Worm (Caenorhabditis elegans) whole organism, mixed stage, embryonic: Measurements from ENCODE around the gene str-193.

Source experiments
- M03D4.4 ChIP-seq: sonication (generic microtip); optimal IDR thresholded peaks from 2 replicates; lab custom pipeline; 2017; ENCODE audit warnings: mild to moderate bottlenecking, missing genetic modification characterization, missing compliant biosample characterization
- bed-3 ChIP-seq: fragments of 200-800 bp; sonication (Bioruptor generic); optimal IDR thresholded peaks from 3 replicates; lab custom pipeline; 2018; ENCODE audit warnings: mild to moderate bottlenecking, missing genetic modification characterization, moderate library complexity, missing compliant biosample characterization
- blmp-1 ChIP-seq: fragments of 150-350 bp; optimal IDR thresholded peaks from 2 replicates; lab custom pipeline; 2014; ENCODE audit warnings: missing biosample characterization, missing genetic modification characterization
- ceh-39 ChIP-seq: fragments of 150-350 bp; optimal IDR thresholded peaks from 2 replicates; lab custom pipeline; 2014; ENCODE audit warnings: missing biosample characterization, missing genetic modification characterization
- ceh-43 ChIP-seq: fragments of 200-800 bp; sonication (Bioruptor generic); optimal IDR thresholded peaks from 2 replicates; lab custom pipeline; 2018; ENCODE audit warnings: mild to moderate bottlenecking, missing genetic modification characterization, moderate library complexity, missing compliant biosample characterization
- ceh-83 ChIP-seq: fragments of 200-800 bp; sonication (Bioruptor generic); optimal IDR thresholded peaks from 2 replicates; lab custom pipeline; 2018; ENCODE audit warnings: mild to moderate bottlenecking, missing genetic modification characterization, missing compliant biosample characterization
- ces-1 ChIP-seq: fragments of 150-350 bp; optimal IDR thresholded peaks from 2 replicates; lab custom pipeline; 2014; ENCODE audit warnings: missing biosample characterization, missing genetic modification reagents, missing genetic modification characterization
- cnd-1 ChIP-seq: fragments of 200-800 bp; sonication (Bioruptor generic); optimal IDR thresholded peaks from 2 replicates; lab custom pipeline; 2018; ENCODE audit warnings: mild to moderate bottlenecking, missing genetic modification characterization, missing compliant biosample characterization
- drap-1 ChIP-seq: fragments of 200-800 bp; sonication (Bioruptor generic); optimal IDR thresholded peaks from 3 replicates; lab custom pipeline; 2018; ENCODE audit warnings: mild to moderate bottlenecking, missing genetic modification characterization, missing compliant biosample characterization
- elt-1 ChIP-seq: sonication (generic microtip); optimal IDR thresholded peaks from 2 replicates; lab custom pipeline; 2017; ENCODE audit warnings: missing genetic modification characterization, mild to moderate bottlenecking, missing compliant biosample characterization, antibody characterized with exemption, moderate library complexity, borderline replicate concordance; ENCODE audit not compliant: insufficient read depth
- elt-3 ChIP-seq: fragments of 150-350 bp; optimal IDR thresholded peaks from 2 replicates; lab custom pipeline; 2014; ENCODE audit warnings: missing biosample characterization, missing genetic modification characterization
- flh-1 ChIP-seq: fragments of 200-800 bp; sonication (Bioruptor generic); optimal IDR thresholded peaks from 2 replicates; lab custom pipeline; 2018; ENCODE audit warnings: mild to moderate bottlenecking, missing genetic modification characterization, moderate library complexity, missing compliant biosample characterization
- ham-2 ChIP-seq: fragments of 200-800 bp; sonication (Bioruptor generic); optimal IDR thresholded peaks from 2 replicates; lab custom pipeline; 2018; ENCODE audit warnings: mild to moderate bottlenecking, missing genetic modification characterization, missing compliant biosample characterization
- hlh-1 ChIP-seq: fragments of 150-350 bp; optimal IDR thresholded peaks from 2 replicates; lab custom pipeline; 2014; ENCODE audit warnings: missing biosample characterization, missing genetic modification reagents, missing genetic modification characterization
- lin-13 ChIP-seq: fragments of 150-350 bp; optimal IDR thresholded peaks from 2 replicates; lab custom pipeline; 2014; ENCODE audit warnings: missing biosample characterization, missing genetic modification characterization
- lin-32 ChIP-seq: fragments of 200-800 bp; sonication (Bioruptor generic); optimal IDR thresholded peaks from 2 replicates; lab custom pipeline; 2018; ENCODE audit warnings: mild to moderate bottlenecking, missing genetic modification characterization, missing compliant biosample characterization
- lsy-2 ChIP-seq: fragments of 150-350 bp; optimal IDR thresholded peaks from 2 replicates; lab custom pipeline; 2014; ENCODE audit warnings: missing biosample characterization, missing genetic modification characterization
- mab-5 ChIP-seq: fragments of 150-350 bp; optimal IDR thresholded peaks from 2 replicates; lab custom pipeline; 2014; ENCODE audit warnings: missing biosample characterization, missing genetic modification characterization
- mep-1 ChIP-seq: fragments of 150-350 bp; optimal IDR thresholded peaks from 2 replicates; lab custom pipeline; 2017; ENCODE audit warnings: missing biosample characterization, missing genetic modification reagents, missing genetic modification characterization, inconsistent platforms
- mls-2 ChIP-seq: sonication (generic microtip); optimal IDR thresholded peaks from 2 replicates; lab custom pipeline; 2016; ENCODE audit warnings: mild to moderate bottlenecking, missing genetic modification characterization, moderate library complexity, missing compliant biosample characterization
- nhr-12 ChIP-seq: fragments of 150-350 bp; optimal IDR thresholded peaks from 2 replicates; lab custom pipeline; 2014; ENCODE audit warnings: missing biosample characterization, missing genetic modification characterization
- nhr-2 ChIP-seq: fragments of 150-350 bp; optimal IDR thresholded peaks from 2 replicates; lab custom pipeline; 2014; ENCODE audit warnings: missing biosample characterization, missing genetic modification characterization
- nhr-237 ChIP-seq: fragments of 150-350 bp; optimal IDR thresholded peaks from 2 replicates; lab custom pipeline; 2014; ENCODE audit warnings: missing biosample characterization, missing genetic modification characterization
- nhr-28 ChIP-seq: fragments of 150-350 bp; optimal IDR thresholded peaks from 2 replicates; lab custom pipeline; 2014; ENCODE audit warnings: missing biosample characterization, missing genetic modification characterization
- nhr-76 ChIP-seq: sonication (generic microtip); optimal IDR thresholded peaks from 2 replicates; lab custom pipeline; 2017; ENCODE audit warnings: missing biosample characterization, missing genetic modification characterization
- pha-4 ChIP-seq: fragments of 150-350 bp; optimal IDR thresholded peaks from 2 replicates; lab custom pipeline; 2018; ENCODE audit warnings: missing biosample characterization, missing genetic modification reagents, missing genetic modification characterization
- sem-2 ChIP-seq: fragments of 200-800 bp; sonication (Bioruptor generic); optimal IDR thresholded peaks from 2 replicates; lab custom pipeline; 2018; ENCODE audit warnings: mild to moderate bottlenecking, missing genetic modification characterization, missing compliant biosample characterization
- sptf-1 ChIP-seq: sonication (generic microtip); optimal IDR thresholded peaks from 2 replicates; lab custom pipeline; 2017; ENCODE audit warnings: mild to moderate bottlenecking, missing genetic modification characterization, moderate library complexity, missing compliant biosample characterization
- tbx-8 ChIP-seq: fragments of 200-800 bp; sonication (Bioruptor generic); optimal IDR thresholded peaks from 2 replicates; lab custom pipeline; 2018; ENCODE audit warnings: mild to moderate bottlenecking, missing genetic modification characterization, moderate library complexity, missing compliant biosample characterization
- unc-120 ChIP-seq: sonication (generic microtip); optimal IDR thresholded peaks from 2 replicates; lab custom pipeline; 2017; ENCODE audit warnings: missing genetic modification characterization, missing compliant biosample characterization; ENCODE audit not compliant: poor library complexity, severe bottlenecking
- unc-39 ChIP-seq: fragments of 150-350 bp; optimal IDR thresholded peaks from 2 replicates; lab custom pipeline; 2014; ENCODE audit warnings: missing biosample characterization, missing genetic modification characterization
- unc-62 ChIP-seq: fragments of 150-350 bp; optimal IDR thresholded peaks from 2 replicates; lab custom pipeline; 2014; ENCODE audit warnings: missing biosample characterization, missing genetic modification reagents, missing genetic modification characterization
- zip-8 ChIP-seq: fragments of 150-350 bp; optimal IDR thresholded peaks from 2 replicates; lab custom pipeline; 2014; ENCODE audit warnings: missing biosample characterization, missing genetic modification characterization
- ztf-11 ChIP-seq: fragments of 150-350 bp; optimal IDR thresholded peaks from 2 replicates; lab custom pipeline; 2014; ENCODE audit warnings: missing biosample characterization, missing genetic modification characterization

Gene str-193

DNA sequence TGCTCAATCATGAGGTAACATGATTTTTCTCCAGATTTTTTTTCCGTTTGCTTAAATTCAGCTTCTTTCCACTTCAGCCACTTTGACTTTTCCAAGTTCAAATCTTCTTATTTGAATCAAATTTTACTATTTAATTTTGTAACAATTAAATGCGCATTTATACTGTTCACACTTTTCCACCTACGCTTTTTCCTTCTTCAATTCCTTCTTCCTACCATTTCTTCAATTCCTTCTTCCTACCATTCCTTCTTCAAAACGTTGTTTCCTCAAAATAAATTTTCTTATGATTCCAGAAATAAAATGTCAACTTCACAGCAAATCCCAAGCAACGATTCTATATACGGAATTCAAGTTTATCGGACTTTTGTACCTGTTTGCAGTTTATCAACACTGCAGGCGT is 5.2 kb downstream of the str-193 start, which contains the start of gene sru-31:
sru-31 (plus strand) TSS at position 301 of the 400 bp plus-strand sequence.
- TF ChIP-seq elt-3 (tag; lab: Kevin White, UChicago) (no peak), mab-5 (tag; lab: Kevin White, UChicago) (no peak), sem-2 (no peak), bed-3 (GFP tag; lab: Kevin White, UChicago) (no peak), mls-2 (tag; lab: Kevin White, UChicago) (no peak), lsy-2 (tag; lab: Kevin White, UChicago) (no peak), nhr-237 (tag; lab: Kevin White, UChicago) (no peak), mep-1 (tag; lab: Kevin White, UChicago) (no peak), nhr-76 (tag; lab: Kevin White, UChicago) (no peak), drap-1 (GFP tag; lab: Kevin White, UChicago) (no peak)

DNA sequence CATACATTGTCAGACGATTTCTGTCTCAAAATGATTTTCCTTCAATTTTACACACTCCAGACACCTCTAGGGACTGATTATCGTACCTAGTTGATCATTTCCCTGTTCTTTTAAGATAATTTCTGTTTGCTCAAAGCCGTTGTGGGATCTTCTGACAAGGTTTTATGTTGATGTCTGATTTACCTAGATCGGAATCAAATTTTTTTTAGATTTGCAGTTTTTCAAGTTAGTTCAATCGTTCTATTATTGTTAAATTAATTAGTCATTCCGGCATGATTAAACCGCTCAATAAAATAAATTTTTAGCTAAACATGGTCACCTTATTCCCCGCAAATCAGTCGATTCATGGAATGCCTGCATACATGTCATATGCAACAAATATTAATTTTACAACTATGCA is 8.1 kb downstream of the str-193 start, which contains the start of gene sru-30:
sru-30 (plus strand) TSS at position 301 of the 400 bp plus-strand sequence.
- TF ChIP-seq nhr-28 (tag; lab: Kevin White, UChicago): no peak
- no peak for TF ChIP-seq pha-4 (tag; lab: Kevin White, UChicago)
- TF ChIP-seq mep-1 (tag; lab: Kevin White, UChicago): no peak
- no peak for TF ChIP-seq ham-2 (GFP tag; lab: Kevin White, UChicago)
- TF ChIP-seq mls-2 (tag; lab: Kevin White, UChicago): no peak
- TF ChIP-seq ztf-11 (tag; lab: Kevin White, UChicago): no peak
- no peak for TF ChIP-seq elt-1
- TF ChIP-seq unc-120 (tag; lab: Kevin White, UChicago): no peak
- no peak for TF ChIP-seq lsy-2 (tag; lab: Kevin White, UChicago)
- TF ChIP-seq zip-8: no peak
- no peak for TF ChIP-seq ceh-43 (GFP tag; lab: Kevin White, UChicago)
- TF ChIP-seq nhr-12: no peak
- no peak for TF ChIP-seq blmp-1 (tag; lab: Kevin White, UChicago)
- TF ChIP-seq unc-39 (tag; lab: Kevin White, UChicago): no peak
- TF ChIP-seq M03D4.4 (tag; lab: Kevin White, UChicago): no peak
- TF ChIP-seq mab-5 (tag; lab: Kevin White, UChicago): no peak
- TF ChIP-seq lin-32 (GFP tag; lab: Kevin White, UChicago): no peak
- no peak for TF ChIP-seq tbx-8 (GFP tag; lab: Kevin White, UChicago)
- TF ChIP-seq sptf-1 (tag; lab: Kevin White, UChicago): no peak

DNA sequence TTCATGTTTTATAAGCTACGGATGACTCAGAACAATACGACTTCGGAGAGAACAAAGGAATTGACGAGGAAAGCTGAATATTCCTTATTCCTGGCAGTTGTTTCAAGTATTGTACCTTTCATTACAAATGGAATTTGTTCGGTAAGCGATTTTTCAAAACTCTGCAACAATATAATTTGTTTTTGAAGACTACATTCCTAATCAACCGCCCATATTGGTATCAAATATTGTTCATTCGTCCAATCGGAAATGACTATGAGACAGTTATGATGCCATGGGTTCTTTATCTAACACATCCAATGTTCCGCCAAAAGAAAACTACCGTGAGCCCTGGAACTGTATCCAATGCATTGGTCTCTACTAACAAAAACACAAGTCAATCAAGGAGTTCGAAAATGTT is 9.4 kb downstream of the str-193 start:
- no peak for TF ChIP-seq mep-1 (tag; lab: Kevin White, UChicago)
- TF ChIP-seq tbx-8 (GFP tag; lab: Kevin White, UChicago): no peak
- no peak for TF ChIP-seq sptf-1 (tag; lab: Kevin White, UChicago)
- TF ChIP-seq lin-13: no peak
- no peak for TF ChIP-seq lin-32 (GFP tag; lab: Kevin White, UChicago)
- no peak for TF ChIP-seq ces-1
- TF ChIP-seq nhr-76 (tag; lab: Kevin White, UChicago): no peak
- no peak for TF ChIP-seq M03D4.4 (tag; lab: Kevin White, UChicago)
- TF ChIP-seq sem-2: no peak
- no peak for TF ChIP-seq nhr-2
- TF ChIP-seq elt-1: no peak
- TF ChIP-seq hlh-1 (tag; lab: Kevin White, UChicago): no peak
- no peak for TF ChIP-seq pha-4 (tag; lab: Kevin White, UChicago)
- TF ChIP-seq nhr-12: no peak
- TF ChIP-seq ceh-39 (tag; lab: Kevin White, UChicago): no peak

DNA sequence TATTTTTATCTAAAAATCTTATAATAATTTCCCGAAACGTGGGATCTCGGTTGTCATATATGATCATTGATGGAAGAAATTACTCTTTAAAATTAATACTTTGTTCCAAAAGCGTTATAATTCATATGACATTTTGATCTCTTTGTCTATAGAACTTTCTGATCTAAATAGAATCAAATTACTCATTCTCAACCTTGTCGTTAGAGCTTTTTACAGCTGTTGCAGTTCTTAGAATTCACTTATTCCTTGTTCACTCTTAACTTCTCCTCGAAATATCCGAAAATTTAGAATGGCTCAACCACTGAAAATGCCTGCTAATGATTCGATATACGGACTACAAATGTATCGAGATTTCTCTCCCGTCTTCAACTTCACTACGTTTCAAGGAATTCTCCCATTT is 10.5 kb downstream of the str-193 start, which contains the start of gene sru-29:
sru-29 (plus strand) TSS at position 301 of the 400 bp plus-strand sequence.
- no peak for TF ChIP-seq lsy-2 (tag; lab: Kevin White, UChicago)
- TF ChIP-seq, all 35 proteins: peak for 0

DNA sequence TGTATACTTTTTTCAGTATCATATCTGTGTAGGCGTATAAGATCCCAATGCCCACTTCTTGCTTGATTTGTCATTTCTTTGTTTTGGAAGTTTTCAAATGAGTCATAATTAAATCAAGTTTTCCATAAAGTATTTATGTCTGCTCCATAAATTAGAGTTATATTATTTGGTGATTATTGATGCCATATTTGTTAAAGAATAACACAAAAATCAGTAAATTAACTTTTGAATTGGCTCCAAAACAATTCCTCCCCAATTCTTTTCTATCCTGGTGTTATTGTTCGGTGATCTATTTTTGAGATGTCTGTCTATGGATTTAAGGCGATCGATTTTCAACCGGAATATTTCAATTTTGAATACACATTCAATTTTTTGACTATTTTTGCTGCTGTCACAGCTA is 16.5 kb downstream of the str-193 start, which contains the start of gene sru-37:
sru-37 (plus strand) TSS at position 301 of the 400 bp plus-strand sequence.
- no peak for TF ChIP-seq sem-2
- no peak for TF ChIP-seq elt-1
- no peak for TF ChIP-seq cnd-1
- no peak for TF ChIP-seq nhr-237 (tag; lab: Kevin White, UChicago)
- no peak for TF ChIP-seq ceh-83 (GFP tag; lab: Kevin White, UChicago)
- TF ChIP-seq ceh-43 (GFP tag; lab: Kevin White, UChicago): no peak
- no peak for TF ChIP-seq M03D4.4 (tag; lab: Kevin White, UChicago)
- TF ChIP-seq flh-1 (GFP tag; lab: Kevin White, UChicago): no peak
- TF ChIP-seq unc-62 (GFP tag; lab: Kevin White, UChicago): no peak
- no peak for TF ChIP-seq mep-1 (tag; lab: Kevin White, UChicago)
- no peak for TF ChIP-seq nhr-2
- no peak for TF ChIP-seq nhr-28 (tag; lab: Kevin White, UChicago)
- TF ChIP-seq blmp-1 (tag; lab: Kevin White, UChicago): no peak
